Fruit fly (Drosophila melanogaster): ENCODE results near the gene Ubc87F.

The Ubc87F gene

dm6 chr3R:13718076-13718475, at the start of gene Ubc87F:
Gene Ubc87F, minus strand, starts transcription at chr3R:13718176.
- TF ChIP-seq psq (optimal IDR thresholded peaks at IDR 0.05) (no peak), pan (optimal IDR thresholded peaks at IDR 0.05) (no peak), EcR (GFP tag; optimal IDR thresholded peaks at IDR 0.05) (no peak), usp (GFP tag; optimal IDR thresholded peaks at IDR 0.05) (no peak), Dll (optimal IDR thresholded peaks at IDR 0.05) (no peak), CG8478 (optimal IDR thresholded peaks at IDR 0.05) (no peak)

dm6 chr3R:13767239-13767638, 49.3 kb upstream of the Ubc87F start, which contains the start of gene Cht5:
Gene Cht5, plus strand, starts transcription at chr3R:13767549.
- no peak for TF ChIP-seq CG8478 (optimal IDR thresholded peaks at IDR 0.05)
- TF ChIP-seq pan (optimal IDR thresholded peaks at IDR 0.05): no peak
- TF ChIP-seq psq (optimal IDR thresholded peaks at IDR 0.05): no peak
- TF ChIP-seq usp (GFP tag; optimal IDR thresholded peaks at IDR 0.05): no peak
- TF ChIP-seq Dll (optimal IDR thresholded peaks at IDR 0.05): no peak
- TF ChIP-seq EcR (GFP tag; optimal IDR thresholded peaks at IDR 0.05): no peak

dm6 chr3R:13765456-13765855, 47.5 kb upstream of the Ubc87F start, which contains the start of gene CG9312:
Gene CG9312, plus strand, starts transcription at chr3R:13765756.
- TF ChIP-seq psq (optimal IDR thresholded peaks at IDR 0.05): no peak
- no peak for TF ChIP-seq pan (optimal IDR thresholded peaks at IDR 0.05)
- TF ChIP-seq Dll (optimal IDR thresholded peaks at IDR 0.05): no peak

dm6 chr3R:13765001-13765400, 47.0 kb upstream of the Ubc87F start:
- TF ChIP-seq Dll (optimal IDR thresholded peaks at IDR 0.05) (no peak), EcR (GFP tag; optimal IDR thresholded peaks at IDR 0.05) (no peak), pan (optimal IDR thresholded peaks at IDR 0.05) (no peak), usp (GFP tag; optimal IDR thresholded peaks at IDR 0.05) (no peak), CG8478 (optimal IDR thresholded peaks at IDR 0.05) (no peak), psq (optimal IDR thresholded peaks at IDR 0.05) (no peak)

- TF ChIP-seq EcR (GFP tag; optimal IDR thresholded peaks at IDR 0.05) (no peak), pan (optimal IDR thresholded peaks at IDR 0.05) (no peak), psq (optimal IDR thresholded peaks at IDR 0.05) (no peak), CG8478 (optimal IDR thresholded peaks at IDR 0.05) (no peak), Dll (optimal IDR thresholded peaks at IDR 0.05) (no peak), usp (GFP tag; optimal IDR thresholded peaks at IDR 0.05) (no peak)
These were observed 43.6 kb upstream of the Ubc87F start for dm6 chr3R:13761563-13761962.

dm6 chr3R:13746066-13746673, 28.2 kb upstream of the Ubc87F start:
- TF ChIP-seq usp (GFP tag; optimal IDR thresholded peaks at IDR 0.05) (no peak), pan (optimal IDR thresholded peaks at IDR 0.05) (no peak), psq (optimal IDR thresholded peaks at IDR 0.05) (no peak), Dll (optimal IDR thresholded peaks at IDR 0.05) (no peak), CG8478 (optimal IDR thresholded peaks at IDR 0.05) (no peak), EcR (GFP tag; optimal IDR thresholded peaks at IDR 0.05) (no peak)

dm6 chr3R:13735304-13735898, 17.4 kb upstream of the Ubc87F start:
- TF ChIP-seq usp (GFP tag; optimal IDR thresholded peaks at IDR 0.05) (no peak), EcR (GFP tag; optimal IDR thresholded peaks at IDR 0.05) (no peak), pan (optimal IDR thresholded peaks at IDR 0.05) (no peak), CG8478 (optimal IDR thresholded peaks at IDR 0.05) (no peak), Dll (optimal IDR thresholded peaks at IDR 0.05) (no peak), psq (optimal IDR thresholded peaks at IDR 0.05) (no peak)

- TF ChIP-seq psq (optimal IDR thresholded peaks at IDR 0.05): no peak
- TF ChIP-seq usp (GFP tag; optimal IDR thresholded peaks at IDR 0.05): no peak
- no peak for TF ChIP-seq CG8478 (optimal IDR thresholded peaks at IDR 0.05)
- TF ChIP-seq Dll (optimal IDR thresholded peaks at IDR 0.05): no peak
- no peak for TF ChIP-seq pan (optimal IDR thresholded peaks at IDR 0.05)
- no peak for TF ChIP-seq EcR (GFP tag; optimal IDR thresholded peaks at IDR 0.05)
These were observed 12.0 kb upstream of the Ubc87F start for dm6 chr3R:13730005-13730404.

- TF ChIP-seq CG8478 (optimal IDR thresholded peaks at IDR 0.05): no peak
- TF ChIP-seq Dll (optimal IDR thresholded peaks at IDR 0.05): no peak
- no peak for TF ChIP-seq psq (optimal IDR thresholded peaks at IDR 0.05)
- no peak for TF ChIP-seq usp (GFP tag; optimal IDR thresholded peaks at IDR 0.05)
- no peak for TF ChIP-seq EcR (GFP tag; optimal IDR thresholded peaks at IDR 0.05)
- no peak for TF ChIP-seq pan (optimal IDR thresholded peaks at IDR 0.05)
These were observed 10.9 kb upstream of the Ubc87F start for dm6 chr3R:13728897-13729296.

- no peak for TF ChIP-seq CG8478 (optimal IDR thresholded peaks at IDR 0.05)
- no peak for TF ChIP-seq Dll (optimal IDR thresholded peaks at IDR 0.05)
- TF ChIP-seq EcR (GFP tag; optimal IDR thresholded peaks at IDR 0.05): no peak
- no peak for TF ChIP-seq psq (optimal IDR thresholded peaks at IDR 0.05)
- TF ChIP-seq usp (GFP tag; optimal IDR thresholded peaks at IDR 0.05): no peak
- no peak for TF ChIP-seq pan (optimal IDR thresholded peaks at IDR 0.05)
These were observed 8.8 kb upstream of the Ubc87F start for dm6 chr3R:13726795-13727194.

- TF ChIP-seq CG8478 (optimal IDR thresholded peaks at IDR 0.05) (no peak), pan (optimal IDR thresholded peaks at IDR 0.05) (no peak), EcR (GFP tag; optimal IDR thresholded peaks at IDR 0.05) (no peak), psq (optimal IDR thresholded peaks at IDR 0.05) (no peak), Dll (optimal IDR thresholded peaks at IDR 0.05) (no peak), usp (GFP tag; optimal IDR thresholded peaks at IDR 0.05) (no peak)
These were observed 6.2 kb upstream of the Ubc87F start for dm6 chr3R:13724029-13724638.

dm6 chr3R:13722451-13722850, 4.5 kb upstream of the Ubc87F start:
- TF ChIP-seq pan (optimal IDR thresholded peaks at IDR 0.05) (no peak), usp (GFP tag; optimal IDR thresholded peaks at IDR 0.05) (no peak)

All from whole organism.